Worm (Caenorhabditis elegans): ENCODE results near the gene adal-1.
A peak's percentile ranks its signal among the peaks of the same experiment; 100 is the strongest.

adal-1 gene

DNA sequence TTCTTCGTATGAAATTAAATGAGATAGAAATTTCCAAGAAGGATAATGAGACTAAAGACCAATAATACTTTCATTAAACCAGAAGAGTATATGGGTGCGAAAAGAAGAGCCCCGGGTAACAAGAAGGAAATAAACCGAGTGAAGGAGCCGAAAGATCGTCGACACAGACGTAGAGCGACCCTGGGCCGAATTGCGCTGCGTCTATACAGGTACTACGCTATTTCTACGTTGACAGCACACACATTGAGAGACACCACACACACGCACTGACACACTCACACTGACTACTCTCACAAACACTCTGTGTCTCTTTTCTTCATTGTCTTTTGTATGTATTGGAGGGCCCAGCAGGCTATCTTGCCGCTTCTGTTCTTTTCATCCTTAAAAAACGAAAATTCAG is 34.6 kb downstream of the adal-1 start:
- TF ChIP-seq ztf-18 (tag; optimal IDR thresholded peaks at IDR 0.05) (peak; percentile 11), lin-26 (GFP tag; IDR thresholded peaks at IDR 0.05) (no peak), F37B4.10 (GFP tag; IDR thresholded peaks at IDR 0.05) (no peak), nhr-80 (tag; optimal IDR thresholded peaks at IDR 0.05) (peak; percentile 61), K12H6.12 (tag; optimal IDR thresholded peaks at IDR 0.05) (no peak), hmg-1.2 (GFP tag; IDR thresholded peaks at IDR 0.05) (peak; percentile 84; the same call in 1 of the 2 replicates), B0261.1 (tag; optimal IDR thresholded peaks at IDR 0.05) (no peak), lin-35 (GFP tag; optimal IDR thresholded peaks at IDR 0.05) (peak in 1 of 3 experiments; percentile 11), tbp1 (GFP tag; optimal IDR thresholded peaks at IDR 0.05) (peak; percentile 16), bed-2 (GFP tag; IDR thresholded peaks at IDR 0.05) (no peak), snpc-4 (GFP tag; optimal IDR thresholded peaks at IDR 0.05) (no peak), snpc-4 (tag; optimal IDR thresholded peaks at IDR 0.05) (peak in 1 of 4 experiments; percentile 1), rec-8 (tag; optimal IDR thresholded peaks at IDR 0.05) (no peak)

ce11 chrII:6858201-6858600 is 35.2 kb downstream of the adal-1 start, which contains the start of gene dnj-5:
dnj-5 (minus strand) TSS chrII:6858301.
- TF ChIP-seq lsy-27 (tag; optimal IDR thresholded peaks at IDR 0.05; ENCODE audit: borderline replicate concordance, insufficient read depth) (no peak), D2030.7 (GFP tag; IDR thresholded peaks at IDR 0.05) (no peak), atf-7 (tag; optimal IDR thresholded peaks at IDR 0.05) (no peak), hrde-1 (tag; optimal IDR thresholded peaks at IDR 0.05; ENCODE audit: borderline replicate concordance) (no peak), somi-1 (GFP tag; optimal IDR thresholded peaks at IDR 0.05) (no peak), ekl-4 (GFP tag; IDR thresholded peaks at IDR 0.05) (no peak), K11D2.4 (GFP tag; IDR thresholded peaks at IDR 0.05) (no peak)

- TF ChIP-seq ama-1 (optimal IDR thresholded peaks at IDR 0.05) (no peak), ama-1 (GFP tag; optimal IDR thresholded peaks at IDR 0.05) (peak; percentile 33 to 87), lin-40 (tag; optimal IDR thresholded peaks at IDR 0.05) (peak; percentile 69), Y53G8AR.9 (GFP tag; conservative IDR thresholded peaks at IDR 0.05) (0 out of 2 replicates have a peak, but pooled peaks have one; percentile 41), ceh-79 (tag; optimal IDR thresholded peaks at IDR 0.05) (no peak), die-1 (tag; optimal IDR thresholded peaks at IDR 0.05) (peak; percentile 61), madf-10 (tag; optimal IDR thresholded peaks at IDR 0.05) (peak; percentile 68), mel-28 (tag; optimal IDR thresholded peaks at IDR 0.05; ENCODE audit: borderline replicate concordance) (no peak), hlh-12 (tag; optimal IDR thresholded peaks at IDR 0.05) (no peak), ztf-3 (GFP tag; optimal IDR thresholded peaks at IDR 0.05) (no peak), F57A8.1 (GFP tag; optimal IDR thresholded peaks at IDR 0.05) (no peak), F55B11.4 (tag; optimal IDR thresholded peaks at IDR 0.05; ENCODE audit: borderline replicate concordance, insufficient read depth) (no peak), madf-3 (GFP tag; IDR thresholded peaks at IDR 0.05) (peak; percentile 79), hmg-1.2 (GFP tag; IDR thresholded peaks at IDR 0.05) (peak; percentile 62), hrde-1 (tag; optimal IDR thresholded peaks at IDR 0.05; ENCODE audit: borderline replicate concordance) (peak; percentile 48), B0035.1 (tag; optimal IDR thresholded peaks at IDR 0.05) (peak; percentile 60), K12H6.12 (tag; optimal IDR thresholded peaks at IDR 0.05) (peak; percentile 69), hsf-1 (GFP tag; IDR thresholded peaks at IDR 0.05) (no peak), unc-62 (GFP tag; optimal IDR thresholded peaks at IDR 0.05) (no peak), akir-1 (GFP tag; optimal IDR thresholded peaks at IDR 0.05) (peak; percentile 64), B0336.3 (GFP tag; IDR thresholded peaks at IDR 0.05) (peak; percentile 77), ekl-4 (GFP tag; IDR thresholded peaks at IDR 0.05) (0 out of 2 replicates have a peak, but pooled peaks have one; percentile 9), cebp-2 (GFP tag; IDR thresholded peaks at IDR 0.05) (no peak), sea-2 (GFP tag; IDR thresholded peaks at IDR 0.05) (no peak), ccch-3 (GFP tag; optimal IDR thresholded peaks at IDR 0.05) (no peak), F57C9.4 (tag; optimal IDR thresholded peaks at IDR 0.05) (peak; percentile 35), dpl-1 (GFP tag; optimal IDR thresholded peaks at IDR 0.05) (no peak), xnd-1 (tag; optimal IDR thresholded peaks at IDR 0.05) (peak; percentile 2), ztf-18 (tag; optimal IDR thresholded peaks at IDR 0.05) (peak; percentile 51), him-1 (tag; optimal IDR thresholded peaks at IDR 0.05) (peak; percentile 95), atf-7 (tag; optimal IDR thresholded peaks at IDR 0.05) (no peak), ztf-25 (GFP tag; IDR thresholded peaks at IDR 0.05) (peak; percentile 82)
These were observed 40.4 kb downstream of the adal-1 start for ce11 chrII:6853059-6853466.
